Worm (Caenorhabditis elegans) whole organism, young adult: ENCODE measurements around the gene far-4.
A peak's percentile ranks its signal among the peaks of the same experiment; 100 is the strongest.

Experiments used
- B0035.1 ChIP-seq: sonication (generic microtip); optimal IDR thresholded peaks from 2 replicates; lab custom pipeline; 2016; ENCODE audit warnings: missing genetic modification characterization, mild to moderate bottlenecking, missing compliant biosample characterization, missing genotype, missing genetic modification reagents
- B0261.1 ChIP-seq: sonication (generic microtip); optimal IDR thresholded peaks from 2 replicates; lab custom pipeline; 2016; ENCODE audit warnings: mild to moderate bottlenecking, missing genetic modification characterization, moderate library complexity, missing compliant biosample characterization
- F10E7.11 ChIP-seq: sonication (generic microtip); optimal IDR thresholded peaks from 2 replicates; lab custom pipeline; 2017; ENCODE audit warnings: mild to moderate bottlenecking, missing genetic modification characterization, moderate library complexity, missing compliant biosample characterization
- F22D6.2 ChIP-seq: sonication (generic microtip); optimal IDR thresholded peaks from 2 replicates; lab custom pipeline; 2016; ENCODE audit warnings: mild to moderate bottlenecking, missing genetic modification characterization, missing compliant biosample characterization
- F52B5.7 ChIP-seq: sonication (generic microtip); optimal IDR thresholded peaks from 2 replicates; lab custom pipeline; 2016; ENCODE audit warnings: mild to moderate bottlenecking, missing genetic modification characterization, missing compliant biosample characterization
- F55B11.4 ChIP-seq: sonication (generic microtip); optimal IDR thresholded peaks from 2 replicates; lab custom pipeline; 2016; ENCODE audit warnings: missing compliant biosample characterization, missing genetic modification characterization, borderline replicate concordance; ENCODE audit not compliant: insufficient read depth
- K11D2.4 ChIP-seq: fragments of 200-800 bp; sonication (Bioruptor generic); IDR thresholded peaks from 2 replicates; pipeline ENCODE4 v1.3.6; 2022; ENCODE audit warnings: missing genetic modification reagents, missing genetic modification characterization, missing compliant biosample characterization
- Y53F4B.3 ChIP-seq: fragments of 200-800 bp; sonication (Bioruptor generic); IDR thresholded peaks from 2 replicates; pipeline ENCODE4 v1.3.6; 2022; ENCODE audit warnings: missing genetic modification reagents, missing genetic modification characterization, missing compliant biosample characterization
- Y56A3A.18 ChIP-seq: fragments of 200-800 bp; sonication (Bioruptor generic); IDR thresholded peaks from 2 replicates; pipeline ENCODE4 v1.3.6; 2022; ENCODE audit warnings: missing genetic modification reagents, missing genetic modification characterization, missing compliant biosample characterization
- aptf-2 ChIP-seq: fragments of 200-800 bp; sonication (Bioruptor generic); conservative IDR thresholded peaks from 2 replicates; pipeline ENCODE4 v1.3.6; 2022; ENCODE audit warnings: missing genetic modification reagents, missing genetic modification characterization, missing compliant biosample characterization
- attf-3 ChIP-seq: fragments of 200-800 bp; sonication (Bioruptor generic); conservative IDR thresholded peaks from 2 replicates; pipeline ENCODE4 v1.3.6; 2022; ENCODE audit warnings: missing genetic modification reagents, missing genetic modification characterization, missing compliant biosample characterization
- bed-1 ChIP-seq: fragments of 200-800 bp; sonication (Bioruptor generic); IDR thresholded peaks from 2 replicates; pipeline ENCODE4 v1.3.6; 2022; ENCODE audit warnings: missing genetic modification reagents, missing genetic modification characterization, missing compliant biosample characterization
- ceh-100 ChIP-seq: fragments of 200-800 bp; sonication (Bioruptor generic); IDR thresholded peaks from 2 replicates; pipeline ENCODE4 v1.3.6; 2022; ENCODE audit warnings: missing genetic modification reagents, missing genetic modification characterization, missing compliant biosample characterization
- ceh-27 ChIP-seq: fragments of 200-800 bp; sonication (Bioruptor generic); optimal IDR thresholded peaks from 2 replicates; lab custom pipeline; 2018; ENCODE audit warnings: mild to moderate bottlenecking, missing genetic modification characterization, moderate library complexity, missing compliant biosample characterization
- ceh-58 ChIP-seq: fragments of 200-800 bp; sonication (Bioruptor generic); IDR thresholded peaks from 2 replicates; pipeline ENCODE4 v1.3.6; 2022; ENCODE audit warnings: missing genetic modification characterization, missing compliant biosample characterization
- dox-1 ChIP-seq: fragments of 200-800 bp; sonication (Bioruptor generic); IDR thresholded peaks from 2 replicates; pipeline ENCODE4 v1.3.6; 2022; ENCODE audit warnings: missing genetic modification reagents, missing genetic modification characterization, missing compliant biosample characterization
- dpff-1 ChIP-seq: sonication (generic microtip); optimal IDR thresholded peaks from 2 replicates; lab custom pipeline; 2017; ENCODE audit warnings: mild to moderate bottlenecking, missing genetic modification characterization, missing compliant biosample characterization
- gei-17 ChIP-seq: fragments of 200-800 bp; sonication (Bioruptor generic); optimal IDR thresholded peaks from 2 replicates; lab custom pipeline; 2018; ENCODE audit warnings: mild to moderate bottlenecking, missing genetic modification characterization, missing compliant biosample characterization
- him-1 ChIP-seq: sonication (generic microtip); optimal IDR thresholded peaks from 2 replicates; lab custom pipeline; 2016; ENCODE audit warnings: missing genotype, missing genetic modification reagents, missing genetic modification characterization, missing compliant biosample characterization
- hlh-12 ChIP-seq: sonication (generic microtip); optimal IDR thresholded peaks from 2 replicates; lab custom pipeline; 2016; ENCODE audit warnings: missing genetic modification characterization, missing compliant biosample characterization
- hmg-20 ChIP-seq: fragments of 200-800 bp; sonication (Bioruptor generic); IDR thresholded peaks from 2 replicates; pipeline ENCODE4 v1.3.6; 2022; ENCODE audit warnings: missing genetic modification reagents, missing genetic modification characterization, missing compliant biosample characterization
- let-607 ChIP-seq, 2 experiments: fragments of 200-800 bp in 1 of 2; sonication (Bioruptor generic) in 1 of 2; sonication (generic microtip) in 1 of 2; optimal IDR thresholded peaks; 2 replicates each; lab custom pipeline; 2016 to 2018; ENCODE audit warnings: mild to moderate bottlenecking in 2 of 2, missing compliant biosample characterization in 2 of 2, missing genetic modification characterization in 2 of 2, moderate library complexity in 2 of 2, missing genotype in 1 of 2
- lin-26 ChIP-seq: fragments of 200-800 bp; sonication (Bioruptor generic); IDR thresholded peaks from 2 replicates; pipeline ENCODE4 v1.3.6; 2022; ENCODE audit warnings: missing genetic modification reagents, missing genetic modification characterization, missing compliant biosample characterization
- lin-40 ChIP-seq: sonication (generic microtip); optimal IDR thresholded peaks from 2 replicates; lab custom pipeline; 2016; ENCODE audit warnings: missing genetic modification characterization, mild to moderate bottlenecking, missing compliant biosample characterization, missing genotype, missing genetic modification reagents
- mcd-1 ChIP-seq: fragments of 200-800 bp; sonication (Bioruptor generic); IDR thresholded peaks from 2 replicates; pipeline ENCODE4 v1.3.6; 2022; ENCODE audit warnings: missing genetic modification reagents, missing genetic modification characterization, missing compliant biosample characterization
- nhr-80 ChIP-seq: sonication (generic microtip); optimal IDR thresholded peaks from 2 replicates; lab custom pipeline; 2016; ENCODE audit warnings: missing genetic modification characterization, missing compliant biosample characterization
- nhr-90 ChIP-seq: sonication (generic microtip); optimal IDR thresholded peaks from 2 replicates; lab custom pipeline; 2016; ENCODE audit warnings: missing genotype, mild to moderate bottlenecking, missing genetic modification characterization, missing compliant biosample characterization
- rec-8 ChIP-seq, 2 experiments: sonication (generic microtip); optimal IDR thresholded peaks; 2 replicates each; lab custom pipeline; 2016; ENCODE audit warnings: mild to moderate bottlenecking in 2 of 2, missing genetic modification characterization in 2 of 2, missing genetic modification reagents in 2 of 2, missing genotype in 2 of 2, missing biosample characterization in 1 of 2, missing compliant biosample characterization in 1 of 2, moderate library complexity in 1 of 2
- sdz-38 ChIP-seq: sonication (generic microtip); optimal IDR thresholded peaks from 2 replicates; lab custom pipeline; 2016; ENCODE audit warnings: missing genotype, missing genetic modification characterization, missing compliant biosample characterization
- sea-2 ChIP-seq: fragments of 200-800 bp; sonication (Bioruptor generic); IDR thresholded peaks from 2 replicates; pipeline ENCODE4 v1.3.6; 2022; ENCODE audit warnings: missing genetic modification characterization, missing compliant biosample characterization
- tbp1 ChIP-seq: fragments of 200-800 bp; sonication (Bioruptor generic); optimal IDR thresholded peaks from 2 replicates; lab custom pipeline; 2018; ENCODE audit warnings: mild to moderate bottlenecking, missing genetic modification characterization, missing compliant biosample characterization
- tlf-1 ChIP-seq: fragments of 200-800 bp; sonication (Bioruptor generic); optimal IDR thresholded peaks from 2 replicates; lab custom pipeline; 2018; ENCODE audit warnings: mild to moderate bottlenecking, missing genetic modification characterization, missing compliant biosample characterization
- unc-62 ChIP-seq: fragments of 150-350 bp; optimal IDR thresholded peaks from 2 replicates; lab custom pipeline; 2014; ENCODE audit warnings: missing biosample characterization, missing genetic modification reagents, missing genetic modification characterization
- ztf-18 ChIP-seq: sonication (generic microtip); optimal IDR thresholded peaks from 2 replicates; lab custom pipeline; 2016; ENCODE audit warnings: missing genotype, mild to moderate bottlenecking, missing genetic modification characterization, missing compliant biosample characterization
- ztf-25 ChIP-seq: fragments of 200-800 bp; sonication (Bioruptor generic); IDR thresholded peaks from 2 replicates; pipeline ENCODE4 v1.3.6; 2022; ENCODE audit warnings: missing genetic modification reagents, missing genetic modification characterization, missing compliant biosample characterization
- ztf-28 ChIP-seq: fragments of 200-800 bp; sonication (Bioruptor generic); IDR thresholded peaks from 2 replicates; pipeline ENCODE4 v1.3.6; 2022; ENCODE audit warnings: missing genetic modification reagents, missing genetic modification characterization, missing compliant biosample characterization
- ztf-6 ChIP-seq: fragments of 200-800 bp; sonication (Bioruptor generic); IDR thresholded peaks from 2 replicates; pipeline ENCODE4 v1.3.6; 2022; ENCODE audit warnings: missing genetic modification reagents, missing genetic modification characterization, missing compliant biosample characterization

far-4 gene

DNA sequence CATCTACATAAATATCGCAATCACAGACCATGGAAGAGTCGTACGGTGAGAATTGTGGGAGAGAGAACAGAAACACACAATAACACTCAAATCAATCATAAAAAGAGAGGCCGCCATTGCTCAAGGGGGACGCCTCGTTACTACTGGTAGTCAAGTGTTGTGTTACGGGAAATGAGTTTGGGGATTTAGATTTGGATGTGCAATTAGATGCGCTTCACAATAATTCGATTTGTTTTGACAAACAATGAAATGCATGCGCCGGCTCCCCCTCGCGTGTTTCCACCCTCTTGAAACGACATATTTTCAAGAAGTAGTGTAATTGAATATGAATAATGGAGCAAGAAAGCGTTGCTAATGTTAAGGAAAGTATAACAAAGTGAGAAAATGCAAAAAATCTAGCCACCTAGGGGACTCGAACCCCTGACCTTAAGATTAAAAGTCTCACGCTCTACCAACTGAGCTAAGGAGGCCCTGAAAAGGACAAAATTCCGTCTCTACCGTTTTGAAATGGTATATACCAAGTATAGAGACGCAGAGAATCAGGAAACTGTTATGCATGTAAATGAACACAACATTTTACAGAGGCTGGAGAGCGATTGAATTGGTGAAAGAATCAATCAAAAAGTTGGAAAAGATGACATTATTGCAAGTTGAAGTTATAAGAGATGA lies 27.3 kb upstream of the far-4 start (continued):
- TF ChIP-seq sdz-38 (tag; lab: Kevin White, UChicago) = no peak
- peak; percentile 36 for TF ChIP-seq ztf-18 (tag; lab: Kevin White, UChicago)
- TF ChIP-seq ceh-100 = no peak
- TF ChIP-seq bed-1 (GFP tag; lab: Robert Waterston, UW) = no peak
- peak; percentile 84 for TF ChIP-seq tbp1 (GFP tag; lab: Kevin White, UChicago)
- TF ChIP-seq hlh-12 (tag; lab: Kevin White, UChicago) = no peak
- TF ChIP-seq ztf-6 (GFP tag; lab: Robert Waterston, UW) = no peak
- no peak for TF ChIP-seq dpff-1
- TF ChIP-seq F22D6.2 (tag; lab: Kevin White, UChicago) = no peak
- TF ChIP-seq nhr-80 (tag; lab: Kevin White, UChicago) = no peak
- 0 out of 2 replicates have a peak, but pooled peaks have one; percentile 21 for TF ChIP-seq ztf-25 (GFP tag; lab: Robert Waterston, UW)
- TF ChIP-seq K11D2.4 (GFP tag; lab: Robert Waterston, UW) = no peak
- no peak for TF ChIP-seq nhr-90 (tag; lab: Kevin White, UChicago)
- TF ChIP-seq lin-26 (GFP tag; lab: Robert Waterston, UW) = peak; percentile 82
- TF ChIP-seq B0261.1 = peak; percentile 61
- peak in 1 of 2 experiments; percentile 14 for TF ChIP-seq rec-8 (tag; optimal IDR thresholded peaks at IDR 0.05; lab: Kevin White, UChicago)
- no peak for TF ChIP-seq unc-62 (GFP tag; lab: Kevin White, UChicago)
- TF ChIP-seq lin-40 = no peak
- no peak for TF ChIP-seq Y56A3A.18 (GFP tag; lab: Robert Waterston, UW)
- TF ChIP-seq sea-2 = no peak
- no peak for TF ChIP-seq B0035.1 (tag; lab: Kevin White, UChicago)
- no peak for TF ChIP-seq ceh-58
- no peak for TF ChIP-seq aptf-2
- no peak for TF ChIP-seq ceh-27 (GFP tag; lab: Kevin White, UChicago)
- TF ChIP-seq dox-1 (GFP tag; lab: Robert Waterston, UW) = 0 out of 2 replicates have a peak, but pooled peaks have one; percentile 17
- no peak for TF ChIP-seq hmg-20 (GFP tag; lab: Robert Waterston, UW)
- peak; percentile 41 for TF ChIP-seq him-1
- TF ChIP-seq F55B11.4 = no peak
- no peak for TF ChIP-seq let-607 (tag; optimal IDR thresholded peaks at IDR 0.05; lab: Kevin White, UChicago)
- no peak for TF ChIP-seq attf-3 (GFP tag; lab: Robert Waterston, UW)

DNA sequence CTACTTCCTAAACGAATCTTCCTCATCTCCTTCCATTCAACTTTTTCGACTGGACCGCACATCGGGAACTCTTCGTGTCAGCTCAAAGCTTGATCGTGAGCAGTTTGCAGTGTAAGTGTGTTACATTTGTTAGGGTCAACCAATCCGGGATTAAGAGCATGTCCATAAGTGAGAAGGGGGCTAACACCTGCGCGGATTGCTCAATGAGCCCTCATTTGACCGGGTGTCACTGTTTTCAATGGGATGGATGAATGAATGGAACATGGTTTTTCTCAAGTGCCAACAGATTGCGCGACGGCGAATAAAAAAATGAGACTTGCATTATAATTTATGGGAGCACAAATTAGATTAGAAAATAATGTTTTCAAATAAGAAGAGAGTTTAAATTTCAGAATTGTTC lies 25.8 kb upstream of the far-4 start:
- no peak for TF ChIP-seq mcd-1
- no peak for TF ChIP-seq B0261.1
- TF ChIP-seq ceh-58 = 0 out of 2 replicates have a peak, but pooled peaks have one; percentile 21
- no peak for TF ChIP-seq F52B5.7
- no peak for TF ChIP-seq F10E7.11 (tag; lab: Kevin White, UChicago)
- no peak for TF ChIP-seq gei-17 (GFP tag; lab: Kevin White, UChicago)
- 0 out of 2 replicates have a peak, but pooled peaks have one; percentile 20 for TF ChIP-seq ztf-28

DNA sequence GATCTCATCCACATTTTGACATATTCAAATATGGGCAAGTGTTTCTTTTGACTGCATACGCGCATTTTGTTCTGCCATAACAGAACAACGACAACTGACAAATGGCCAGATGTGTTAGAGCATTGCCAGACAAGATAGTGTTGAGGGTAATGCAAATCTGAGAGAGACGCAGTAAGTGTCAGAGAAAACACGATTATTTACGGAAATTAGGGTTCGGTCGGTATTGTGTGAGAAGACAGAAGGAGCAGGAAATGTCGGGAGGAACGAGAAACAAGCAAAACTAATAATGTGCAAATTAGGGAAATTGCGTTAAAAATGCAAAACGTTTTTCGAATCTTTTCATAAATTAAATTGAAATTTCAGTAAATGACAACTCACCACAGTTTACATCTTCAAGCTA lies 25.0 kb upstream of the far-4 start:
- TF ChIP-seq tlf-1 (GFP tag; lab: Kevin White, UChicago) (no peak), Y53F4B.3 (no peak)
